Fruit fly (Drosophila melanogaster) whole organism, wandering third instar larva: ENCODE results near the gene CG13917.

Source experiments
- Abd-B ChIP-seq: fragments of >200 bp; optimal IDR thresholded peaks from 2 replicates; lab custom pipeline; 2017; ENCODE audit warnings: missing biosample characterization, missing genetic modification characterization
- Dfd ChIP-seq: fragments of >200 bp; optimal IDR thresholded peaks from 2 replicates; lab custom pipeline; 2017; ENCODE audit warnings: missing biosample characterization, missing genetic modification characterization
- Dif ChIP-seq: fragments of 200-275, 200-300 bp; sonication (Bioruptor generic); optimal IDR thresholded peaks from 2 replicates; lab custom pipeline; 2018; ENCODE audit warnings: missing biosample characterization, missing genetic modification characterization; ENCODE audit not compliant: partially characterized antibody
- Hr83 ChIP-seq: fragments of 200-300 bp; sonication (Bioruptor generic); optimal IDR thresholded peaks from 2 replicates; lab custom pipeline; 2016; ENCODE audit warnings: missing biosample characterization, mild to moderate bottlenecking, missing genetic modification characterization, moderate library complexity; ENCODE audit not compliant: poor library complexity, severe bottlenecking
- N ChIP-seq: fragments of >200 bp; optimal IDR thresholded peaks from 2 replicates; lab custom pipeline; 2018; ENCODE audit warnings: missing biosample characterization, missing external identifiers, missing genetic modification characterization
- ey ChIP-seq: fragments of 200-800 bp; sonication (Bioruptor generic); optimal IDR thresholded peaks from 2 replicates; lab custom pipeline; 2016; ENCODE audit warnings: missing biosample characterization, missing genetic modification characterization
- jim ChIP-seq: fragments of 175-275, 200-325 bp; sonication (Bioruptor generic); optimal IDR thresholded peaks from 2 replicates; lab custom pipeline; 2016; ENCODE audit warnings: missing biosample characterization, mild to moderate bottlenecking, missing genetic modification characterization
- rgr ChIP-seq: fragments of 200-800 bp; sonication (Bioruptor generic); optimal IDR thresholded peaks from 3 replicates; lab custom pipeline; 2016; ENCODE audit warnings: missing biosample characterization, mild to moderate bottlenecking, missing genetic modification characterization
- sage ChIP-seq: fragments of 200-800 bp; sonication (Bioruptor generic); optimal IDR thresholded peaks from 2 replicates; lab custom pipeline; 2016; ENCODE audit warnings: missing biosample characterization, mild to moderate bottlenecking, missing genetic modification characterization
- usp ChIP-seq: fragments of >200 bp; optimal IDR thresholded peaks from 2 replicates; lab custom pipeline; 2017; ENCODE audit warnings: missing biosample characterization, missing genetic modification characterization

Gene CG13917

DNA sequence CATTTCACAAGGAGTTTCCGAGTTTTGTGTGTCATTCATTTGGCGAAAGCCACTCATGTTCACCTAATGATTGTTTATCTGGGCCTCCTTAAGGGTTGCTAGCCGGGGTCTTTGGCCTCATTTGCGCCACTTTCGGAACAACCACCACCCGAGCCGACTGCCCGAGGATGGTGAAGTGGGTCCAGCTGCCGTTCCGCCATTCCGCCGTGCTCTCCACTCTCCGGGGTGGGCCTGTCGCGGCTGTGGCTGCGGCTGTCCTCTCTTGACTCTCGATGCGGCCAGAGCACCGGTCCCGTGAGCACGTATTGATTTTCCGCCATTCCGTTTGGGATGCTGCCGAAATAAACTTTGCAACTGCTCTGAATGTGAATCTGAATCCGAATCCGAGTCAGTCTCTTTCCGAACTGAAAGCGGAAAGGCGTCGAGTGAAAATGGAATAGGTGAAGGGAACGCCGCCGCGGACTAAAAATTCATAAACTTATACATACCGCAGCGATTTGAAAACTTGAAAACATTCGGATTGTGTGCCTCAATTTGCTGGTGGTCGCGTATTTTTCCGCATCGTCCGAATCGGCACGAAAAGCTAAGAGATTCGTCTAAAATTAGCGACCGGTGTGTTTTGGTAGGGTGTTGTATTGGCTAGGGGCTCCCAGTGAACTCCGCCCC lies 72.3 kb downstream of the CG13917 start, which contains the start of gene CG13920:
CG13920 (plus strand) TSS at position 255 of the 666 bp plus-strand sequence.
- TF ChIP-seq Abd-B (GFP tag; lab: Kevin White, UChicago) (no peak), Dif (GFP tag; lab: Kevin White, UChicago) (peak; percentile 10)

DNA sequence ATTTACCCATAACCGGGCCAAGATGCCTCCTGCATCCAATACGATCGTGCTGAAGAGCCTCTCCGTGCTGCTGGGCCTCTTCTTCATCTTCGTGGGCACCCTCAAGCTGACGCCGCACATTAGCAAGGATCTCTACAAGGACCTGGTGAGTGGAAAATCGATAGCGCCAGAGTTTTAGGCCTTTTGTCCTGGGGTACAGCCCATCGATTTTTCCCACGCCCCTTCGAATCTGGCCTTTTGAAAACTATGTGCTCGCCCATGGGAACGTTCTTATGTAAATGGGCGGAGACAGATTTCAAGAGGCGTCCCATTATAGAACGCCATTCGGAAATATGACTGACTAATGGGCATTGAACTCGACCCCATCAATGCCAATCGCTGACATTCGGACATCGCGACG lies 72.9 kb downstream of the CG13917 start:
- TF ChIP-seq Dfd (GFP tag; lab: Kevin White, UChicago) = no peak
- TF ChIP-seq jim = no peak
- TF ChIP-seq rgr = no peak
- no peak for TF ChIP-seq usp
- no peak for TF ChIP-seq ey (GFP tag; lab: Kevin White, UChicago)
- no peak for TF ChIP-seq N (GFP tag; lab: Kevin White, UChicago)
- TF ChIP-seq sage (GFP tag; lab: Kevin White, UChicago) = no peak
- no peak for TF ChIP-seq Hr83 (GFP tag; lab: Kevin White, UChicago)
